Fruit fly (Drosophila melanogaster) whole organism, embryonic: Measurements from ENCODE around the gene CG12691.

Source experiments
- Antp ChIP-seq: fragments of 200-800 bp; sonication (Bioruptor generic); optimal IDR thresholded peaks from 3 replicates; lab custom pipeline; 2016; ENCODE audit warnings: missing biosample characterization, missing genetic modification characterization
- Bdp1 ChIP-seq: fragments of 200-800 bp; sonication (Bioruptor generic); optimal IDR thresholded peaks from 3 replicates; lab custom pipeline; 2016; ENCODE audit warnings: missing biosample characterization, missing genetic modification characterization
- CG10147 ChIP-seq: fragments of 200-800 bp; sonication (Bioruptor generic); optimal IDR thresholded peaks from 2 replicates; lab custom pipeline; 2019; ENCODE audit warnings: missing biosample characterization, mild to moderate bottlenecking, missing genetic modification characterization, moderate library complexity
- CG10209 ChIP-seq: fragments of 200-800 bp; sonication (Bioruptor generic); optimal IDR thresholded peaks from 3 replicates; lab custom pipeline; 2017; ENCODE audit warnings: missing biosample characterization, mild to moderate bottlenecking, missing genetic modification characterization, missing genetic modification reagents
- CG10654 ChIP-seq: fragments of 200-800 bp; sonication (Bioruptor generic); optimal IDR thresholded peaks from 2 replicates; lab custom pipeline; 2016; ENCODE audit warnings: missing biosample characterization, missing genetic modification characterization
- CG10979 ChIP-seq: fragments of 200-800 bp; sonication (Bioruptor generic); optimal IDR thresholded peaks from 2 replicates; lab custom pipeline; 2018; ENCODE audit warnings: missing biosample characterization, mild to moderate bottlenecking, missing genetic modification characterization, moderate library complexity
- CG11456 ChIP-seq: fragments of 200-800 bp; sonication (Bioruptor generic); IDR thresholded peaks from 3 replicates; pipeline ENCODE4 v1.3.6; 2022; ENCODE audit warnings: missing biosample characterization, missing genetic modification characterization
- CG12155 ChIP-seq: fragments of 200-800 bp; sonication (Bioruptor generic); optimal IDR thresholded peaks from 3 replicates; lab custom pipeline; 2016; ENCODE audit warnings: missing biosample characterization, missing genetic modification characterization
- CG12769 ChIP-seq: fragments of 200-800 bp; sonication (Bioruptor generic); optimal IDR thresholded peaks from 2 replicates; lab custom pipeline; 2019; ENCODE audit warnings: missing biosample characterization, mild to moderate bottlenecking, missing genetic modification characterization, moderate library complexity
- CG13287 ChIP-seq: fragments of 200-800 bp; sonication (Bioruptor generic); IDR thresholded peaks from 2 replicates; pipeline ENCODE4 v1.3.6; 2022; ENCODE audit warnings: missing biosample characterization, missing genetic modification characterization; ENCODE audit not compliant: partially characterized antibody
- CG13296 ChIP-seq: fragments of 200-800 bp; sonication (Bioruptor generic); optimal IDR thresholded peaks from 3 replicates; lab custom pipeline; 2018; ENCODE audit warnings: missing biosample characterization, mild to moderate bottlenecking, missing genetic modification characterization
- CG13775 ChIP-seq: fragments of 200-800 bp; sonication (Bioruptor generic); optimal IDR thresholded peaks from 3 replicates; lab custom pipeline; 2017; ENCODE audit warnings: missing biosample characterization, mild to moderate bottlenecking, missing genetic modification characterization
- CG1603 ChIP-seq: fragments of 200-800 bp; sonication (Bioruptor generic); optimal IDR thresholded peaks from 2 replicates; lab custom pipeline; 2019; ENCODE audit warnings: missing biosample characterization, mild to moderate bottlenecking, missing genetic modification characterization, moderate library complexity
- CG17361 ChIP-seq: fragments of 200-800 bp; sonication (Bioruptor generic); IDR thresholded peaks from 3 replicates; pipeline ENCODE4 v1.3.6; 2022; ENCODE audit warnings: missing biosample characterization, missing genetic modification characterization
- CG18262 ChIP-seq: fragments of 200-800 bp; optimal IDR thresholded peaks from 3 replicates; lab custom pipeline; 2019; ENCODE audit warnings: missing biosample characterization, mild to moderate bottlenecking, missing genetic modification characterization, moderate library complexity
- CG18619 ChIP-seq: fragments of 200-800 bp; sonication (Bioruptor generic); optimal IDR thresholded peaks from 3 replicates; lab custom pipeline; 2017; ENCODE audit warnings: missing biosample characterization, mild to moderate bottlenecking, missing genetic modification characterization
- CG4424 ChIP-seq: fragments of 200-800 bp; sonication (Bioruptor generic); optimal IDR thresholded peaks from 3 replicates; lab custom pipeline; 2016; ENCODE audit warnings: missing biosample characterization, missing genetic modification characterization
- CG5245 ChIP-seq: fragments of 200-800 bp; sonication (Bioruptor generic); optimal IDR thresholded peaks from 3 replicates; lab custom pipeline; 2016; ENCODE audit warnings: missing biosample characterization, missing genetic modification characterization
- CG6854 ChIP-seq: fragments of 200-800 bp; sonication (Bioruptor generic); optimal IDR thresholded peaks from 3 replicates; lab custom pipeline; 2017; ENCODE audit warnings: missing biosample characterization, mild to moderate bottlenecking, missing genetic modification characterization
- CG8924 ChIP-seq: fragments of 200-800 bp; optimal IDR thresholded peaks from 3 replicates; lab custom pipeline; 2019; ENCODE audit warnings: missing biosample characterization, mild to moderate bottlenecking, missing genetic modification characterization, moderate library complexity
- CoRest ChIP-seq: fragments of 200-800 bp; sonication (Bioruptor generic); optimal IDR thresholded peaks from 3 replicates; lab custom pipeline; 2018; ENCODE audit warnings: missing biosample characterization, mild to moderate bottlenecking, missing genetic modification characterization, moderate library complexity
- CrebB ChIP-seq: fragments of 200-800 bp; sonication (Bioruptor generic); optimal IDR thresholded peaks from 3 replicates; lab custom pipeline; 2018; ENCODE audit warnings: missing biosample characterization, mild to moderate bottlenecking, missing genetic modification characterization
- Dek ChIP-seq: fragments of 200-800 bp; sonication (Bioruptor generic); optimal IDR thresholded peaks from 3 replicates; lab custom pipeline; 2019; ENCODE audit warnings: missing biosample characterization, mild to moderate bottlenecking, missing genetic modification characterization, moderate library complexity
- Dp ChIP-seq: fragments of 200-800 bp; sonication (Bioruptor generic); optimal IDR thresholded peaks from 2 replicates; lab custom pipeline; 2018; ENCODE audit warnings: missing biosample characterization, mild to moderate bottlenecking, missing genetic modification characterization, moderate library complexity
- Ets65A ChIP-seq: fragments of 200-800 bp; sonication (Bioruptor generic); peaks from one replicate; lab custom pipeline; 2016; ENCODE audit warnings: missing biosample characterization, missing genetic modification characterization
- Fer1 ChIP-seq: fragments of 200-800 bp; sonication (Bioruptor generic); optimal IDR thresholded peaks from 2 replicates; lab custom pipeline; 2017; ENCODE audit warnings: missing biosample characterization, mild to moderate bottlenecking, missing genetic modification characterization
- Fer3 ChIP-seq: fragments of 200-800 bp; sonication (Bioruptor generic); optimal IDR thresholded peaks from 2 replicates; lab custom pipeline; 2018; ENCODE audit warnings: missing biosample characterization, mild to moderate bottlenecking, missing genetic modification characterization, moderate library complexity
- HLH54F ChIP-seq: fragments of 200-800 bp; sonication (Bioruptor generic); optimal IDR thresholded peaks from 3 replicates; lab custom pipeline; 2016; ENCODE audit warnings: missing biosample characterization, missing genetic modification characterization
- Hmr ChIP-seq: fragments of 200-800 bp; sonication (Bioruptor generic); optimal IDR thresholded peaks from 3 replicates; lab custom pipeline; 2017; ENCODE audit warnings: mild to moderate bottlenecking, missing biosample characterization, missing genetic modification reagents, missing genetic modification characterization
- Meics ChIP-seq: fragments of 200-800 bp; sonication (Bioruptor generic); optimal IDR thresholded peaks from 2 replicates; lab custom pipeline; 2017; ENCODE audit warnings: missing biosample characterization, mild to moderate bottlenecking, missing genetic modification characterization
- NFAT ChIP-seq: fragments of 200-800 bp; sonication (Bioruptor generic); IDR thresholded peaks from 2 replicates; pipeline ENCODE4 v1.3.6; 2022; ENCODE audit warnings: missing biosample characterization, missing genetic modification characterization
- Optix ChIP-seq: fragments of 200-800 bp; sonication (Bioruptor generic); IDR thresholded peaks from 3 replicates; pipeline ENCODE4 v1.3.6; 2022; ENCODE audit warnings: missing biosample characterization, missing genetic modification characterization
- Side ChIP-seq: fragments of 200-800 bp; sonication (Bioruptor generic); optimal IDR thresholded peaks from 2 replicates; lab custom pipeline; 2016; ENCODE audit warnings: missing biosample characterization, missing genetic modification characterization
- Sox102F ChIP-seq: fragments of 200-800 bp; sonication (Bioruptor generic); optimal IDR thresholded peaks from 2 replicates; lab custom pipeline; 2018; ENCODE audit warnings: missing biosample characterization, mild to moderate bottlenecking, missing genetic modification characterization, moderate library complexity
- Ssrp ChIP-seq: fragments of 200-800 bp; sonication (Bioruptor generic); optimal IDR thresholded peaks from 2 replicates; lab custom pipeline; 2018; ENCODE audit warnings: missing biosample characterization, mild to moderate bottlenecking, missing genetic modification characterization, moderate library complexity
- Xrp1 ChIP-seq: fragments of 200-800 bp; sonication (Bioruptor generic); IDR thresholded peaks from 2 replicates; pipeline ENCODE4 v1.3.6; 2022; ENCODE audit warnings: missing biosample characterization, missing genetic modification characterization
- ap ChIP-seq: fragments of 200-800 bp; sonication (Bioruptor generic); IDR thresholded peaks from 2 replicates; pipeline ENCODE4 v1.3.6; 2022; ENCODE audit warnings: missing biosample characterization, missing genetic modification characterization
- bbx ChIP-seq: fragments of 200-800 bp; sonication (Bioruptor generic); IDR thresholded peaks from 2 replicates; pipeline ENCODE4 v1.3.6; 2022; ENCODE audit warnings: missing biosample characterization, missing genetic modification characterization; ENCODE audit not compliant: partially characterized antibody
- chn ChIP-seq: fragments of 200-800 bp; sonication (Bioruptor generic); optimal IDR thresholded peaks from 2 replicates; lab custom pipeline; 2016; ENCODE audit warnings: missing biosample characterization, missing genetic modification characterization
- dpn ChIP-seq, 2 experiments: fragments of 200-800 bp; sonication (Bioruptor generic); optimal IDR thresholded peaks; 3 replicates each; lab custom pipeline; 2016; ENCODE audit warnings: missing biosample characterization in 2 of 2, missing genetic modification characterization in 2 of 2
- ewg ChIP-seq: fragments of 200-800 bp; sonication (Bioruptor generic); optimal IDR thresholded peaks from 3 replicates; lab custom pipeline; 2017; ENCODE audit warnings: mild to moderate bottlenecking, missing biosample characterization, missing genetic modification reagents, missing genetic modification characterization
- gro ChIP-seq: fragments of 200-800 bp; sonication (Bioruptor generic); optimal IDR thresholded peaks from 2 replicates; lab custom pipeline; 2016; ENCODE audit warnings: missing biosample characterization, missing genetic modification characterization
- hkb ChIP-seq, 2 experiments: fragments of 200-800 bp in 1 of 2; fragments of >200 bp in 1 of 2; sonication (Bioruptor generic) in 1 of 2; IDR thresholded peaks in 1 of 2; optimal IDR thresholded peaks in 1 of 2; 2 replicates each; pipeline versions ENCODE4 v1.3.6 to Lab custom; 2017 to 2022; ENCODE audit warnings: missing biosample characterization in 1 of 2, missing genetic modification characterization in 1 of 2
- ind ChIP-seq: fragments of 200-800 bp; sonication (Bioruptor generic); optimal IDR thresholded peaks from 3 replicates; lab custom pipeline; 2016; ENCODE audit warnings: missing biosample characterization, missing genetic modification characterization
- onecut ChIP-seq: fragments of 200-800 bp; sonication (Bioruptor generic); IDR thresholded peaks from 2 replicates; pipeline ENCODE4 v1.3.6; 2022; ENCODE audit warnings: missing biosample characterization, missing genetic modification characterization
- pb ChIP-seq: fragments of 200-800 bp; sonication (Bioruptor generic); optimal IDR thresholded peaks from 3 replicates; lab custom pipeline; 2016; ENCODE audit warnings: missing biosample characterization, missing genetic modification characterization
- pfk ChIP-seq: fragments of 200-800 bp; sonication (Bioruptor generic); optimal IDR thresholded peaks from 2 replicates; lab custom pipeline; 2018; ENCODE audit warnings: missing biosample characterization, mild to moderate bottlenecking, missing genetic modification characterization, moderate library complexity
- pho ChIP-seq: fragments of 200-800 bp; sonication (Bioruptor generic); optimal IDR thresholded peaks from 2 replicates; lab custom pipeline; 2016; ENCODE audit warnings: missing biosample characterization, missing genetic modification characterization
- repo ChIP-seq: fragments of 200-800 bp; sonication (Bioruptor generic); optimal IDR thresholded peaks from 2 replicates; lab custom pipeline; 2016; ENCODE audit warnings: missing biosample characterization, missing genetic modification characterization
- wek ChIP-seq: fragments of 200-800 bp; sonication (Bioruptor generic); optimal IDR thresholded peaks from 3 replicates; lab custom pipeline; 2018; ENCODE audit warnings: missing biosample characterization, mild to moderate bottlenecking, missing genetic modification characterization, moderate library complexity

The CG12691 gene

DNA sequence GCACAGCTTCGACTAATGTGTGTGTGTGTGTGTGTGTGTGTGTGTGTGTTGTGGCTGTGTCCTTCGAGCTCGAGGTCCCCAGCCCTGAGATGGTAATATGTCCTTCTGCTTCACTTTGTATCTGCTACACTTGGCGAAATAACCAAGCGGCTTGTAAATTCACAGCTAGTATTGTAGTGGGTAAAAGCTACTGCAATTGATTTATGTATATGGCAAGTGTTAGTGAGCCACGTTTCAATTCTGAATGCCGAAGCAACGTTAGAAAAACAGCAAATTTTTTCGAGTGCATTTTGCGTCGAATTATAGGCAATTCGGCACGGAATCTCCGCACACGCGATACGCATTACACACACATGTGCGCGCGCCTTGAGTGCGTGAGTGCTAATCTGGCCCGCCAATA, 3.2 kb upstream of the CG12691 start (continued):
- peak; percentile 55 for TF ChIP-seq ind
- TF ChIP-seq pho (GFP tag; lab: Kevin White, UChicago) = peak; percentile 20
- TF ChIP-seq NFAT (GFP tag; lab: Robert Waterston, UW) = no peak; the same call in 1 of the 2 replicates
- TF ChIP-seq Dp (GFP tag; lab: Kevin White, UChicago) = no peak
- TF ChIP-seq gro (GFP tag; lab: Kevin White, UChicago) = no peak
- peak; percentile 40; the same call in 1 of the 3 replicates for TF ChIP-seq CG17361
- TF ChIP-seq Side (GFP tag; lab: Kevin White, UChicago) = peak; percentile 40
- no peak for TF ChIP-seq CG13287 (GFP tag; lab: Robert Waterston, UW)
- TF ChIP-seq Optix (GFP tag; lab: Robert Waterston, UW) = peak; percentile 22; the same call in 1 of the 3 replicates
- peak; percentile 35 for TF ChIP-seq CG10147 (GFP tag; lab: Kevin White, UChicago)
- no peak for TF ChIP-seq bbx
- TF ChIP-seq CG4424 (GFP tag; lab: Kevin White, UChicago) = peak; percentile 28
- TF ChIP-seq CrebB (tag; lab: Kevin White, UChicago) = no peak
- peak; percentile 37 for TF ChIP-seq CG10209 (GFP tag; lab: Kevin White, UChicago)
- peak; percentile 65 for TF ChIP-seq Meics (GFP tag; lab: Kevin White, UChicago)
- peak; percentile 59 for TF ChIP-seq Antp (GFP tag; lab: Kevin White, UChicago)
- 0 out of 3 replicates have a peak, but pooled peaks have one; percentile 31 for TF ChIP-seq CG11456 (GFP tag; lab: Robert Waterston, UW)
- TF ChIP-seq CG13296 (GFP tag; lab: Kevin White, UChicago) = peak; percentile 32
- peak; percentile 19 for TF ChIP-seq CG13775 (GFP tag; lab: Kevin White, UChicago)
- TF ChIP-seq CG10979 (tag; lab: Kevin White, UChicago) = peak; percentile 46
- TF ChIP-seq CG6854 (GFP tag; lab: Kevin White, UChicago) = peak; percentile 35
- peak; percentile 16 for TF ChIP-seq Ssrp (tag; lab: Kevin White, UChicago)
- TF ChIP-seq CoRest = peak; percentile 55
- TF ChIP-seq CG1603 = peak; percentile 75
- TF ChIP-seq dpn (GFP tag; optimal IDR thresholded peaks at IDR 0.05; lab: Kevin White, UChicago) = peak; percentile 35 to 51
- TF ChIP-seq Sox102F (GFP tag; lab: Kevin White, UChicago) = peak; percentile 41
- TF ChIP-seq CG5245 = peak; percentile 12
- peak; percentile 20 for TF ChIP-seq ewg
- peak; percentile 62 for TF ChIP-seq Fer1 (GFP tag; lab: Kevin White, UChicago)
- no peak for TF ChIP-seq Bdp1 (GFP tag; lab: Kevin White, UChicago)
- peak; percentile 23 for TF ChIP-seq Dek (tag; lab: Kevin White, UChicago)
- peak; percentile 95 for TF ChIP-seq Ets65A (GFP tag; lab: Kevin White, UChicago)
- TF ChIP-seq HLH54F (GFP tag; lab: Kevin White, UChicago) = peak; percentile 19
- peak; percentile 30 for TF ChIP-seq CG18619 (GFP tag; lab: Kevin White, UChicago)
- TF ChIP-seq Hmr (GFP tag; lab: Kevin White, UChicago) = peak; percentile 72
- TF ChIP-seq chn (GFP tag; lab: Kevin White, UChicago) = peak; percentile 9
- no peak for TF ChIP-seq pfk
- peak; percentile 58 for TF ChIP-seq Xrp1 (GFP tag; lab: Robert Waterston, UW)
- no peak for TF ChIP-seq ap (GFP tag; lab: Robert Waterston, UW)
- TF ChIP-seq CG10654 (GFP tag; lab: Kevin White, UChicago) = no peak
- TF ChIP-seq Fer3 (tag; lab: Kevin White, UChicago) = peak; percentile 64
- peak; percentile 35 for TF ChIP-seq repo
- TF ChIP-seq CG18262 = peak; percentile 43
- TF ChIP-seq CG12769 = peak; percentile 80
- peak; percentile 5 for TF ChIP-seq pb (GFP tag; lab: Kevin White, UChicago)
- TF ChIP-seq CG8924 = peak; percentile 39
- TF ChIP-seq wek (GFP tag; lab: Kevin White, UChicago) = peak; percentile 22
- no peak for TF ChIP-seq hkb (optimal IDR thresholded peaks at IDR 0.05; lab: Kevin White, UChicago)
- TF ChIP-seq hkb (GFP tag; IDR thresholded peaks at IDR 0.05; lab: Robert Waterston, UW) = peak; percentile 44; the same call in 1 of the 2 replicates
- TF ChIP-seq CG12155 (GFP tag; lab: Kevin White, UChicago) = peak; percentile 26
- peak; percentile 52 for TF ChIP-seq onecut
